Worm (Caenorhabditis elegans): Measurements from ENCODE around the gene ZK697.14.

DNA sequence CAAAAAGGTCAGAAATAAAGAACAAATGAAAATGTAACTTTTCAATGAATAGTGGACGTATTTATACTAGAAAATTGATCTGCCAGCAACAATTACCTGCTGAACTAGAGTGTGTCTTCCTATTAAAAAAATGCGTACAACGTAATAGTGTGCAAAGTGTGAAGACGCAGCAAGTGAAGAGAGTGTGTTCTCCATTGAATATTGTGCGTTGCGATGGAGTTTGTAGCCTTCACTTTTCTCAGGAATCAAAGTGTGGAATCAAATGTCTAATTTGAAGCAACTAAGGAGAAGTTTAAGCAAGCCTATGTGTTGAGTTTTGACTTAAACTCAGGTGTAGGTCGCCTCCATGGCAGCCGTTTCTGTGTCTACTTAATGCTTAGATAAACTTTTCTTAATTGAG is 23.6 kb downstream of the ZK697.14 start, which contains the start of gene gst-21:
- TF ChIP-seq flt-1 (GFP tag; IDR thresholded peaks at IDR 0.05), result no peak
- TF ChIP-seq med-1 (GFP tag; optimal IDR thresholded peaks at IDR 0.05; ENCODE audit: insufficient read depth), result no peak
- no peak for TF ChIP-seq ref-1 (GFP tag; conservative IDR thresholded peaks at IDR 0.05)
- TF ChIP-seq cog-1 (tag; optimal IDR thresholded peaks at IDR 0.05), result no peak
- no peak for TF ChIP-seq klf-2 (GFP tag; conservative IDR thresholded peaks at IDR 0.05)
- no peak for TF ChIP-seq tab-1 (GFP tag; IDR thresholded peaks at IDR 0.05)
- TF ChIP-seq ztf-29 (GFP tag; IDR thresholded peaks at IDR 0.05), result no peak

Measured in whole organism, midembryonic.